Worm (Caenorhabditis elegans): ENCODE measurements around the gene F46C3.2.

DNA sequence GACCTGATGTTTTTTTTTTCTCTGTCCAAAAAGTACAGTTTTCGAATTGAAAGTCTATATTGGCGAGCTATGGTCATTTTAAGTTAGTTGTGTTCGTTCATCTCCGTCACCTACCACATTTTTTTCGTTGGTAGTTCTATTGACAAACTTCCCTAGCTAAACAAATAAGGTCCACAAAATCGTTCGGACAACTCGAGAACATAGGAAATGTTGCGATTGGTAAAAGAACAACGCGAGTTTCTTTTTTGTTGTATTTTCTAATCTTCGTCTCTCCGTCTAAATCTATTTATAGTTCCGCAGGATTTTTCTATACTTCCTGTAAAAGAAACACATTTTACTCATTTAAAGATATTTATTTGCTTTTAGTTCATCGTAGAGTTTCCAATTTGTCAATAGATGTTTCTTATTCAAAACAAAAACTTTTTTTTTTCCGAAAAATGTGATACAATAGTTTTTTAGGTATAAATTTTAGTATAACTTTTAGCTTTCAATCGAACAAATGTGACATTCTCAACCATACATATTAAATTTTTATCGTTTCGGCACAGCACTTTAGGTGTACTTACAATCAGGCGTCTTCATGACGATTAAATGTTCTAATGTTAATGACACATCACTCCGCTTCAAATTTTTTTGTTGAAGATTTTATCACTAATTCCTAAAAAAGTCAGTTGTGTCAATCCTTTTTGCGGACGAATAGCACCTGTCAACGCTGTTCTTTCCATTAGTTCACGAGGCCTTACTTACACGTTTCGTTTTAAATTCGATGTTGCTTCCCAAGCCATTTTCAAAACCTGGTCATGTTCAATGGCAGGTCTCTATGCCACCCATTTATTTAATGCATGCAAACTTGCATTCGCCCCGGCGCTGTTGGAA lies 48.1 kb upstream of the F46C3.2 start:
- TF ChIP-seq nhr-28 (tag; optimal IDR thresholded peaks at IDR 0.05) (no peak), nhr-12 (tag; optimal IDR thresholded peaks at IDR 0.05) (no peak), ztf-11 (tag; optimal IDR thresholded peaks at IDR 0.05) (no peak)

Data from whole organism, mixed stage, embryonic.